Fruit fly (Drosophila melanogaster) whole organism, wandering third instar larva: ENCODE results near the gene Kr-h2.

Experiments used
- CG9705 ChIP-seq: fragments of 200-800 bp; sonication (Bioruptor generic); optimal IDR thresholded peaks from 2 replicates; lab custom pipeline; 2018; ENCODE audit warnings: missing biosample characterization, mild to moderate bottlenecking, missing genetic modification characterization
- Dfd ChIP-seq: fragments of >200 bp; optimal IDR thresholded peaks from 2 replicates; lab custom pipeline; 2017; ENCODE audit warnings: missing biosample characterization, missing genetic modification characterization
- Hnf4 ChIP-seq: fragments of 200-800 bp; sonication (Bioruptor generic); optimal IDR thresholded peaks from 2 replicates; lab custom pipeline; 2016; ENCODE audit warnings: missing biosample characterization, mild to moderate bottlenecking, missing genetic modification characterization
- Hr78 ChIP-seq: fragments of >200 bp; optimal IDR thresholded peaks from 2 replicates; lab custom pipeline; 2017; ENCODE audit warnings: missing biosample characterization, missing genetic modification characterization
- Jra ChIP-seq: sonication (Bioruptor generic); optimal IDR thresholded peaks from 2 replicates; lab custom pipeline; 2016; ENCODE audit warnings: missing biosample characterization, missing genetic modification characterization
- br ChIP-seq: fragments of 200-800 bp; sonication (Bioruptor generic); optimal IDR thresholded peaks from 2 replicates; lab custom pipeline; 2016; ENCODE audit warnings: missing biosample characterization, missing genetic modification characterization
- dsf ChIP-seq: sonication (Bioruptor generic); optimal IDR thresholded peaks from 2 replicates; lab custom pipeline; 2016; ENCODE audit warnings: missing biosample characterization, missing genetic modification characterization, borderline replicate concordance
- fru ChIP-seq: fragments of 200-800 bp; sonication (Bioruptor generic); optimal IDR thresholded peaks from 3 replicates; lab custom pipeline; 2016; ENCODE audit warnings: missing biosample characterization, mild to moderate bottlenecking, missing genetic modification characterization
- pan ChIP-seq: fragments of >200 bp; optimal IDR thresholded peaks from 2 replicates; lab custom pipeline; 2017
- psq ChIP-seq: fragments of 200-800 bp; sonication (Bioruptor generic); optimal IDR thresholded peaks from 3 replicates; lab custom pipeline; 2017; ENCODE audit warnings: missing biosample characterization, mild to moderate bottlenecking, missing genetic modification characterization, moderate library complexity
- usp ChIP-seq: fragments of >200 bp; optimal IDR thresholded peaks from 2 replicates; lab custom pipeline; 2017; ENCODE audit warnings: missing biosample characterization, missing genetic modification characterization

dm6 chr2L:6037830-6038229 lies 33.0 kb upstream of the Kr-h2 start, which contains the start of the genes CG9117 and CG31643:
- no peak for TF ChIP-seq pan
- TF ChIP-seq Jra (GFP tag; lab: Kevin White, UChicago), result no peak
- TF ChIP-seq Dfd (GFP tag; lab: Kevin White, UChicago), result no peak
- no peak for TF ChIP-seq usp (GFP tag; lab: Kevin White, UChicago)
- no peak for TF ChIP-seq Hr78 (GFP tag; lab: Kevin White, UChicago)
- peak; percentile 59 for TF ChIP-seq psq (GFP tag; lab: Kevin White, UChicago)
- no peak for TF ChIP-seq fru
- TF ChIP-seq CG9705 (GFP tag; lab: Kevin White, UChicago), result peak; percentile 36
- TF ChIP-seq dsf, result no peak
- TF ChIP-seq Hnf4 (GFP tag; lab: Kevin White, UChicago), result no peak
- TF ChIP-seq br, result no peak
